Worm (Caenorhabditis elegans) whole organism, L4 larva: ENCODE data around the gene H21P03.10.

Source experiments
- R02D3.7 ChIP-seq: fragments of 150-350 bp; sonication (generic microtip); optimal IDR thresholded peaks from 3 replicates; lab custom pipeline; 2014; ENCODE audit warnings: missing biosample characterization, missing genetic modification characterization
- egl-27 ChIP-seq: sonication (generic microtip); optimal IDR thresholded peaks from 3 replicates; lab custom pipeline; 2017; ENCODE audit warnings: missing biosample characterization, missing genetic modification reagents, missing genetic modification characterization
- fkh-10 ChIP-seq: fragments of 150-350 bp; optimal IDR thresholded peaks from 2 replicates; lab custom pipeline; 2014; ENCODE audit warnings: missing biosample characterization, missing genetic modification reagents, missing genetic modification characterization
- hlh-30 ChIP-seq: sonication (generic microtip); optimal IDR thresholded peaks from 2 replicates; lab custom pipeline; 2017; ENCODE audit warnings: antibody characterized with exemption, mild to moderate bottlenecking, missing genetic modification characterization, missing compliant biosample characterization; ENCODE audit not compliant: insufficient read depth
- nhr-76 ChIP-seq: fragments of 150-350 bp; optimal IDR thresholded peaks from 2 replicates; lab custom pipeline; 2014; ENCODE audit warnings: missing biosample characterization, missing genetic modification characterization
- unc-130 ChIP-seq: sonication (generic microtip); optimal IDR thresholded peaks from 2 replicates; lab custom pipeline; 2016; ENCODE audit warnings: missing genetic modification reagents, missing genetic modification characterization, missing compliant biosample characterization
- unc-39 ChIP-seq: sonication (generic microtip); optimal IDR thresholded peaks from 2 replicates; lab custom pipeline; 2017; ENCODE audit warnings: missing biosample characterization, missing genetic modification characterization
- zag-1 ChIP-seq: fragments of 150-350 bp; optimal IDR thresholded peaks from 2 replicates; lab custom pipeline; 2014; ENCODE audit warnings: missing biosample characterization, missing genetic modification characterization

DNA sequence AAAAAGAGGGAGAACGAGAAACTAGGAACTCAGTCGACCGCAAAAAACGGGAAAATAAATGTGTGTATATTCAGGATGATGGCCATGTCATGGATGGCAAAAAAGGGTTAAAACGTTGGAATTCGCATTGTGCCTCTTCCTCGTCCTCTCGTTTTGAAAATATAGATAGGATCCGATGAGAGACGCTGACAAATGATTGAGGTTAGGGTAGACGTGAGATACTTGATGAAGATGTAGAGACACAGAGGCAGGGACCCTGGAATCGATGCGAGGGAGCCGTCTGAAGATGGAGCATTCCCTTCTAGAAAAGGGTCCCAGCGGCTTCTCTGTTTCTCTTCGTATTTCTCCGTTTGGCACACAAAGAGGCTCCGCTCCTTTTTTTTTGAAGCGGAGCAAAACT, 5.6 kb upstream of the H21P03.10 start:
- TF ChIP-seq nhr-76 (tag; lab: Kevin White, UChicago), result no peak
- TF ChIP-seq hlh-30, result no peak
- TF ChIP-seq unc-39 (tag; lab: Kevin White, UChicago), result no peak
- TF ChIP-seq egl-27 (tag; lab: Kevin White, UChicago), result no peak
- TF ChIP-seq R02D3.7, result no peak
- TF ChIP-seq zag-1, result no peak
- no peak for TF ChIP-seq fkh-10 (GFP tag; lab: Kevin White, UChicago)
- no peak for TF ChIP-seq unc-130
